Fruit fly (Drosophila melanogaster) whole organism, embryonic: Measurements from ENCODE around the gene bor.

Source experiments
- Ada2b ChIP-seq: fragments of 200-800 bp; sonication (Bioruptor generic); IDR thresholded peaks from 2 replicates; pipeline ENCODE4 v1.3.6; 2022; ENCODE audit warnings: missing biosample characterization, missing genetic modification characterization
- Aef1 ChIP-seq: fragments of 200-800 bp; sonication (Bioruptor generic); IDR thresholded peaks from 3 replicates; pipeline ENCODE4 v1.3.6; 2022; ENCODE audit warnings: missing biosample characterization, missing genetic modification characterization
- CG10462 ChIP-seq: fragments of 200-800 bp; sonication (Bioruptor generic); optimal IDR thresholded peaks from 2 replicates; lab custom pipeline; 2016; ENCODE audit warnings: missing biosample characterization, missing genetic modification characterization
- CG11456 ChIP-seq: fragments of 200-800 bp; sonication (Bioruptor generic); IDR thresholded peaks from 3 replicates; pipeline ENCODE4 v1.3.6; 2022; ENCODE audit warnings: missing biosample characterization, missing genetic modification characterization
- CG11723 ChIP-seq: fragments of 200-800 bp; sonication (Bioruptor generic); optimal IDR thresholded peaks from 2 replicates; lab custom pipeline; 2017; ENCODE audit warnings: missing biosample characterization, mild to moderate bottlenecking, missing genetic modification characterization
- CG14667 ChIP-seq: fragments of 200-800 bp; sonication (Bioruptor generic); IDR thresholded peaks from 2 replicates; pipeline ENCODE4 v1.3.6; 2022; ENCODE audit warnings: missing biosample characterization, missing genetic modification characterization
- CG14710 ChIP-seq: fragments of 200-800 bp; sonication (Bioruptor generic); optimal IDR thresholded peaks from 3 replicates; lab custom pipeline; 2019; ENCODE audit warnings: missing biosample characterization, mild to moderate bottlenecking, missing genetic modification characterization, moderate library complexity
- CG1529 ChIP-seq: fragments of 200-800 bp; sonication (Bioruptor generic); optimal IDR thresholded peaks from 3 replicates; lab custom pipeline; 2018; ENCODE audit warnings: missing biosample characterization, missing genetic modification characterization
- CG16863 ChIP-seq: fragments of 200-800 bp; sonication (Bioruptor generic); optimal IDR thresholded peaks from 3 replicates; lab custom pipeline; 2016; ENCODE audit warnings: missing biosample characterization, missing genetic modification characterization
- CG3163 ChIP-seq: fragments of 200-800 bp; sonication (Bioruptor generic); optimal IDR thresholded peaks from 3 replicates; lab custom pipeline; 2016; ENCODE audit warnings: missing biosample characterization, missing genetic modification characterization
- CG4282 ChIP-seq: fragments of 200-800 bp; sonication (Bioruptor generic); optimal IDR thresholded peaks from 2 replicates; lab custom pipeline; 2016; ENCODE audit warnings: missing biosample characterization, missing genetic modification characterization
- CG4360 ChIP-seq: fragments of 200-800 bp; sonication (Bioruptor generic); IDR thresholded peaks from 2 replicates; pipeline ENCODE4 v1.3.6; 2022; ENCODE audit warnings: missing biosample characterization, missing genetic modification characterization
- CG7745 ChIP-seq: fragments of 200-800 bp; sonication (Bioruptor generic); optimal IDR thresholded peaks from 2 replicates; lab custom pipeline; 2018; ENCODE audit warnings: missing biosample characterization, mild to moderate bottlenecking, missing genetic modification characterization, moderate library complexity
- CG8924 ChIP-seq: fragments of 200-800 bp; optimal IDR thresholded peaks from 3 replicates; lab custom pipeline; 2019; ENCODE audit warnings: missing biosample characterization, mild to moderate bottlenecking, missing genetic modification characterization, moderate library complexity
- CG9876 ChIP-seq: fragments of 200-800 bp; sonication (Bioruptor generic); optimal IDR thresholded peaks from 2 replicates; lab custom pipeline; 2016; ENCODE audit warnings: missing biosample characterization, missing genetic modification characterization
- Dad ChIP-seq: fragments of 200-800 bp; sonication (Bioruptor generic); optimal IDR thresholded peaks from 3 replicates; lab custom pipeline; 2016; ENCODE audit warnings: missing biosample characterization, missing genetic modification characterization
- HmgD ChIP-seq: fragments of 200-800 bp; sonication (Bioruptor generic); optimal IDR thresholded peaks from 3 replicates; lab custom pipeline; 2016; ENCODE audit warnings: missing biosample characterization, missing genetic modification characterization
- Hr51 ChIP-seq, 2 experiments: fragments of 200-800 bp; sonication (Bioruptor generic); optimal IDR thresholded peaks; 2 replicates in 1 of 2; 3 replicates in 1 of 2; lab custom pipeline; 2016 to 2018; ENCODE audit warnings: missing biosample characterization in 2 of 2, missing genetic modification characterization in 2 of 2, mild to moderate bottlenecking in 1 of 2, moderate library complexity in 1 of 2
- Max ChIP-seq: fragments of 200-800 bp; sonication (Bioruptor generic); optimal IDR thresholded peaks from 2 replicates; lab custom pipeline; 2016; ENCODE audit warnings: missing biosample characterization, mild to moderate bottlenecking, missing genetic modification characterization
- NC2β ChIP-seq: fragments of 200-800 bp; sonication (Bioruptor generic); optimal IDR thresholded peaks from 2 replicates; lab custom pipeline; 2016; ENCODE audit warnings: missing biosample characterization, missing genetic modification characterization
- Neu2 ChIP-seq: fragments of 200-800 bp; sonication (Bioruptor generic); optimal IDR thresholded peaks from 3 replicates; lab custom pipeline; 2016; ENCODE audit warnings: missing biosample characterization, missing genetic modification characterization, borderline replicate concordance
- Side ChIP-seq: fragments of 200-800 bp; sonication (Bioruptor generic); optimal IDR thresholded peaks from 2 replicates; lab custom pipeline; 2016; ENCODE audit warnings: missing biosample characterization, missing genetic modification characterization
- Six4 ChIP-seq: fragments of 200-800 bp; sonication (Bioruptor generic); optimal IDR thresholded peaks from 2 replicates; lab custom pipeline; 2016; ENCODE audit warnings: missing biosample characterization, missing genetic modification characterization
- Ssrp ChIP-seq: fragments of 200-800 bp; sonication (Bioruptor generic); optimal IDR thresholded peaks from 2 replicates; lab custom pipeline; 2018; ENCODE audit warnings: missing biosample characterization, mild to moderate bottlenecking, missing genetic modification characterization, moderate library complexity
- YL-1 ChIP-seq: fragments of 200-800 bp; sonication (Bioruptor generic); optimal IDR thresholded peaks from 3 replicates; lab custom pipeline; 2017; ENCODE audit warnings: missing biosample characterization, mild to moderate bottlenecking, missing genetic modification characterization
- ac ChIP-seq: fragments of 200-800 bp; sonication (Bioruptor generic); optimal IDR thresholded peaks from 3 replicates; lab custom pipeline; 2017; ENCODE audit warnings: missing biosample characterization, mild to moderate bottlenecking, missing genetic modification characterization
- ato ChIP-seq: fragments of 200-800 bp; sonication (Bioruptor generic); IDR thresholded peaks from 2 replicates; pipeline ENCODE4 v1.3.6; 2022; ENCODE audit warnings: missing biosample characterization, missing genetic modification characterization; ENCODE audit not compliant: partially characterized antibody
- az2 ChIP-seq: fragments of 200-800 bp; sonication (Bioruptor generic); optimal IDR thresholded peaks from 3 replicates; lab custom pipeline; 2016; ENCODE audit warnings: missing biosample characterization, missing genetic modification characterization
- bigmax ChIP-seq: fragments of 200-800 bp; sonication (Bioruptor generic); optimal IDR thresholded peaks from 2 replicates; lab custom pipeline; 2018; ENCODE audit warnings: missing biosample characterization, mild to moderate bottlenecking, missing genetic modification characterization
- chn ChIP-seq: fragments of 200-800 bp; sonication (Bioruptor generic); optimal IDR thresholded peaks from 2 replicates; lab custom pipeline; 2016; ENCODE audit warnings: missing biosample characterization, missing genetic modification characterization
- corto ChIP-seq: fragments of 200-800 bp; sonication (Bioruptor generic); optimal IDR thresholded peaks from 2 replicates; lab custom pipeline; 2016; ENCODE audit warnings: missing biosample characterization, mild to moderate bottlenecking, missing genetic modification characterization, moderate library complexity
- en ChIP-seq: fragments of 200-800 bp; sonication (Bioruptor generic); optimal IDR thresholded peaks from 2 replicates; lab custom pipeline; 2016; ENCODE audit warnings: missing biosample characterization, missing genetic modification characterization
- eve ChIP-seq, 2 experiments: fragments of >200 bp; optimal IDR thresholded peaks; 2 replicates each; lab custom pipeline; 2017; ENCODE audit warnings: missing biosample characterization in 2 of 2, missing genetic modification characterization in 2 of 2
- fd96Cb ChIP-seq: fragments of 200-800 bp; sonication (Bioruptor generic); optimal IDR thresholded peaks from 2 replicates; lab custom pipeline; 2018; ENCODE audit warnings: missing biosample characterization, mild to moderate bottlenecking, missing genetic modification characterization, moderate library complexity
- grau ChIP-seq: fragments of 200-800 bp; optimal IDR thresholded peaks from 3 replicates; lab custom pipeline; 2019; ENCODE audit warnings: missing biosample characterization, mild to moderate bottlenecking, missing genetic modification characterization, moderate library complexity
- klu ChIP-seq: fragments of 200-800 bp; sonication (Bioruptor generic); IDR thresholded peaks from 2 replicates; pipeline ENCODE4 v1.3.6; 2022; ENCODE audit warnings: missing biosample characterization, missing genetic modification characterization
- lbe ChIP-seq: fragments of 200-800 bp; sonication (Bioruptor generic); optimal IDR thresholded peaks from 2 replicates; lab custom pipeline; 2016; ENCODE audit warnings: missing biosample characterization, mild to moderate bottlenecking, missing genetic modification characterization
- lilli ChIP-seq: fragments of 200-800 bp; sonication (Bioruptor generic); optimal IDR thresholded peaks from 3 replicates; lab custom pipeline; 2016; ENCODE audit warnings: missing biosample characterization, missing genetic modification characterization
- lola ChIP-seq, 3 experiments: fragments of >200 bp in 2 of 3; fragments of 200-800 bp in 1 of 3; sonication (Bioruptor generic) in 1 of 3; optimal IDR thresholded peaks; 2 replicates each; lab custom pipeline; 2017 to 2019; ENCODE audit warnings: missing biosample characterization in 3 of 3, missing genetic modification characterization in 3 of 3, mild to moderate bottlenecking in 1 of 3, moderate library complexity in 1 of 3
- mam ChIP-seq: fragments of 200-800 bp; sonication (Bioruptor generic); optimal IDR thresholded peaks from 3 replicates; lab custom pipeline; 2016; ENCODE audit warnings: missing biosample characterization, missing genetic modification characterization
- nerfin-2 ChIP-seq: fragments of 200-800 bp; sonication (Bioruptor generic); IDR thresholded peaks from 2 replicates; pipeline ENCODE4 v1.3.6; 2022; ENCODE audit warnings: missing biosample characterization, missing genetic modification characterization; ENCODE audit not compliant: partially characterized antibody
- sc ChIP-seq, 3 experiments: fragments of >200 bp in 2 of 3; fragments of 200-800 bp in 1 of 3; sonication (Bioruptor generic) in 1 of 3; optimal IDR thresholded peaks; 2 replicates in 2 of 3; 3 replicates in 1 of 3; lab custom pipeline; 2017; ENCODE audit warnings: mild to moderate bottlenecking in 1 of 3, missing biosample characterization in 1 of 3, missing genetic modification characterization in 1 of 3, missing genetic modification reagents in 1 of 3
- schlank ChIP-seq: fragments of 200-800 bp; sonication (Bioruptor generic); optimal IDR thresholded peaks from 2 replicates; lab custom pipeline; 2018; ENCODE audit warnings: missing biosample characterization, mild to moderate bottlenecking, missing genetic modification characterization
- sd ChIP-seq: fragments of 200-800 bp; sonication (Bioruptor generic); optimal IDR thresholded peaks from 3 replicates; lab custom pipeline; 2018; ENCODE audit warnings: missing biosample characterization, mild to moderate bottlenecking, missing genetic modification characterization, moderate library complexity
- tap ChIP-seq: fragments of 200-800 bp; optimal IDR thresholded peaks from 3 replicates; lab custom pipeline; 2019; ENCODE audit warnings: missing biosample characterization, mild to moderate bottlenecking, missing genetic modification characterization, moderate library complexity
- trem ChIP-seq: fragments of 200-800 bp; optimal IDR thresholded peaks from 3 replicates; lab custom pipeline; 2019; ENCODE audit warnings: missing biosample characterization, mild to moderate bottlenecking, missing genetic modification characterization, moderate library complexity
- trh ChIP-seq: fragments of 200-800 bp; sonication (Bioruptor generic); optimal IDR thresholded peaks from 2 replicates; lab custom pipeline; 2016; ENCODE audit warnings: missing biosample characterization, missing genetic modification characterization
- wek ChIP-seq: fragments of 200-800 bp; sonication (Bioruptor generic); optimal IDR thresholded peaks from 3 replicates; lab custom pipeline; 2018; ENCODE audit warnings: missing biosample characterization, mild to moderate bottlenecking, missing genetic modification characterization, moderate library complexity

bor gene

dm6 chr3R:16236713-16237641 lies 26.9 kb downstream of the bor start (continued):
- TF ChIP-seq Aef1 (no peak), CG9876 (peak; percentile 61), CG11456 (GFP tag; lab: Robert Waterston, UW) (no peak), CG8924 (tag; lab: Kevin White, UChicago) (peak; percentile 99), Six4 (GFP tag; lab: Kevin White, UChicago) (peak; percentile 97), CG11723 (GFP tag; lab: Kevin White, UChicago) (peak; percentile 94), chn (peak; percentile 92), Ada2b (no peak), wek (GFP tag; lab: Kevin White, UChicago) (peak; percentile 62), trh (GFP tag; lab: Kevin White, UChicago) (peak; percentile 94), eve (GFP tag; optimal IDR thresholded peaks at IDR 0.05; lab: Kevin White, UChicago) (no peak), sc (optimal IDR thresholded peaks at IDR 0.05; lab: Kevin White, UChicago) (no peak), sc (GFP tag; optimal IDR thresholded peaks at IDR 0.05; lab: Kevin White, UChicago) (peak; percentile 95), CG14667 (GFP tag; lab: Robert Waterston, UW) (no peak), Ssrp (tag; lab: Kevin White, UChicago) (peak; percentile 98), az2 (GFP tag; lab: Kevin White, UChicago) (peak; percentile 98), mam (GFP tag; lab: Kevin White, UChicago) (peak; percentile 87), fd96Cb (tag; lab: Kevin White, UChicago) (peak; percentile 98), CG16863 (GFP tag; lab: Kevin White, UChicago) (peak; percentile 70), en (GFP tag; lab: Kevin White, UChicago) (peak; percentile 38), CG1529 (GFP tag; lab: Kevin White, UChicago) (peak; percentile 96), HmgD (peak; percentile 31), sd (tag; lab: Kevin White, UChicago) (peak; percentile 82), Side (GFP tag; lab: Kevin White, UChicago) (peak; percentile 23), Hr51 (GFP tag; optimal IDR thresholded peaks at IDR 0.05; lab: Kevin White, UChicago) (peak; percentile 82 to 99), CG4360 (GFP tag; lab: Robert Waterston, UW) (no peak), grau (tag; lab: Kevin White, UChicago) (peak; percentile 100), Dad (GFP tag; lab: Kevin White, UChicago) (peak; percentile 77), CG4282 (no peak), YL-1 (GFP tag; lab: Kevin White, UChicago) (peak; percentile 88), NC2β (GFP tag; lab: Kevin White, UChicago) (peak; percentile 73), ato (GFP tag; lab: Robert Waterston, UW) (no peak), schlank (tag; lab: Kevin White, UChicago) (peak; percentile 92), trem (tag; lab: Kevin White, UChicago) (peak; percentile 95), Max (GFP tag; lab: Kevin White, UChicago) (peak; percentile 83), corto (GFP tag; lab: Kevin White, UChicago) (peak; percentile 96), Neu2 (GFP tag; lab: Kevin White, UChicago) (no peak), CG3163 (peak; percentile 80), lbe (GFP tag; lab: Kevin White, UChicago) (peak; percentile 95), CG7745 (tag; lab: Kevin White, UChicago) (peak; percentile 69), lola (GFP tag; optimal IDR thresholded peaks at IDR 0.05; lab: Kevin White, UChicago) (peak in 1 of 3 experiments; percentile 97), CG10462 (GFP tag; lab: Kevin White, UChicago) (peak; percentile 89), CG14710 (tag; lab: Kevin White, UChicago) (peak; percentile 97), ac (GFP tag; lab: Kevin White, UChicago) (peak; percentile 58), bigmax (GFP tag; lab: Kevin White, UChicago) (no peak), nerfin-2 (GFP tag; lab: Robert Waterston, UW) (no peak), tap (tag; lab: Kevin White, UChicago) (peak; percentile 99), lilli (GFP tag; lab: Kevin White, UChicago) (peak; percentile 94), klu (GFP tag; lab: Robert Waterston, UW) (no peak)
